Worm (Caenorhabditis elegans) whole organism, L4 larva: ENCODE results near the gene ZK262.9.

ENCODE experiments used
- R02D3.7 ChIP-seq: fragments of 150-350 bp; sonication (generic microtip); optimal IDR thresholded peaks from 3 replicates; lab custom pipeline; 2014; ENCODE audit warnings: missing biosample characterization, missing genetic modification characterization
- ZK546.5 ChIP-seq, 2 experiments: sonication (generic microtip); optimal IDR thresholded peaks; 2 replicates each; lab custom pipeline; 2017; ENCODE audit warnings: missing biosample characterization in 2 of 2, missing genetic modification characterization in 2 of 2
- ama-1 ChIP-seq: fragments of 150-350 bp; optimal IDR thresholded peaks from 2 replicates; lab custom pipeline; 2014; ENCODE audit warnings: inconsistent platforms, mixed read lengths
- ceh-32 ChIP-seq: sonication (generic microtip); optimal IDR thresholded peaks from 2 replicates; lab custom pipeline; 2016; ENCODE audit warnings: mild to moderate bottlenecking, missing genetic modification characterization, missing compliant biosample characterization; ENCODE audit not compliant: poor library complexity
- ceh-82 ChIP-seq: sonication (generic microtip); optimal IDR thresholded peaks from 2 replicates; lab custom pipeline; 2017; ENCODE audit warnings: missing biosample characterization, missing genetic modification characterization
- fkh-10 ChIP-seq: fragments of 150-350 bp; optimal IDR thresholded peaks from 2 replicates; lab custom pipeline; 2014; ENCODE audit warnings: missing biosample characterization, missing genetic modification reagents, missing genetic modification characterization
- lir-3 ChIP-seq: sonication (generic microtip); optimal IDR thresholded peaks from 2 replicates; lab custom pipeline; 2016; ENCODE audit warnings: mild to moderate bottlenecking, missing genetic modification characterization, missing compliant biosample characterization
- mdl-1 ChIP-seq, 2 experiments: fragments of 150-350 bp in 1 of 2; sonication (generic microtip) in 1 of 2; optimal IDR thresholded peaks; 2 replicates each; lab custom pipeline; 2014 to 2017; ENCODE audit warnings: missing biosample characterization in 2 of 2, missing genetic modification characterization in 2 of 2
- pqm-1 ChIP-seq: sonication (generic microtip); optimal IDR thresholded peaks from 2 replicates; lab custom pipeline; 2017; ENCODE audit warnings: missing biosample characterization, missing genetic modification characterization
- skn-1 ChIP-seq: fragments of 150-350 bp; optimal IDR thresholded peaks from 2 replicates; lab custom pipeline; 2014; ENCODE audit warnings: missing biosample characterization, missing genetic modification characterization
- tag-97 ChIP-seq: fragments of 200-800 bp; sonication (Bioruptor generic); IDR thresholded peaks from 2 replicates; pipeline ENCODE4 v1.3.6; 2022; ENCODE audit warnings: missing genetic modification characterization, missing compliant biosample characterization
- unc-39 ChIP-seq: sonication (generic microtip); optimal IDR thresholded peaks from 2 replicates; lab custom pipeline; 2017; ENCODE audit warnings: missing biosample characterization, missing genetic modification characterization

ce11 chrV:18438081-18438480 is 1.5 kb upstream of the ZK262.9 start, which contains the start of gene ZK262.8:
- no peak for TF ChIP-seq tag-97 (GFP tag; lab: Robert Waterston, UW)
- TF ChIP-seq unc-39 = no peak
- no peak for TF ChIP-seq fkh-10 (GFP tag; lab: Kevin White, UChicago)
- TF ChIP-seq ceh-82 = no peak
- TF ChIP-seq ZK546.5 (tag; optimal IDR thresholded peaks at IDR 0.05; lab: Kevin White, UChicago) = no peak
- TF ChIP-seq mdl-1 (tag; optimal IDR thresholded peaks at IDR 0.05; lab: Kevin White, UChicago) = no peak
- TF ChIP-seq skn-1 (tag; lab: Kevin White, UChicago) = no peak
- no peak for TF ChIP-seq ama-1 (lab: Kevin White, UChicago)
- TF ChIP-seq ceh-32 = no peak
- no peak for TF ChIP-seq R02D3.7 (tag; lab: Kevin White, UChicago)
- no peak for TF ChIP-seq pqm-1 (tag; lab: Kevin White, UChicago)
- no peak for TF ChIP-seq lir-3 (tag; lab: Kevin White, UChicago)
